Fruit fly (Drosophila melanogaster): ENCODE measurements around the gene Zcchc7.

The Zcchc7 gene

DNA sequence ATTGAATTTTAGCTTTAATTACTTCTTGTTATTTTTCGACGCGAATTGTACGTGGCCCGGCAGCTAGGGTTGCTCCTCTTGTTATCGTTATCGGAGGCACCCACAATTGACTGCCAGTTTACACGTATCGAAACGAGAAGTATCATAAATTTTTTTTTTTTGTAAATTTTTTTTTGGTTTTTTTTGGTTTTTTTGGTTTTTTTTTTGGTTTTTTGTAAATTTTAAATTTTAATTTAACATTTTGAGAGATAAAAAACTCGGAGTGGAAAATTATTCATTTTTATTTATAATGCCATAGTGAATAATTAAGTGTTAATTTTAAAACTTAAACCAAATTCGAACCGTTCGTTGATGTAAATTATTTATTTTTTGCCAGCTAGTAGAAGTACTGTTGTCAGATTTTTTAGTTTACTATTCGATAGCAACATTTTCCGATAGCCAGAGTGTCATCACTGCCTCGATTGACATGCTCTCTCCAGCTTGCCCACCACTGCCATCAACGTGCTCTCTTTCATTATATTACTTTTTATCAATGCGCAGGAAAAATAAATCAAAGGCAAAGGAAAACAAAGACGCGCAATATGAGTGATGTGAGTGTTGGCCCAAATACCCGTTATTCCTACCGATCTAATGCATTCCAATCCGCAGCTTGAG, at the start of gene Zcchc7, which contains the start of gene kud (continued):
- TF ChIP-seq Side (GFP tag; optimal IDR thresholded peaks at IDR 0.05) (peak; percentile 22), CG5953 (GFP tag; IDR thresholded peaks at IDR 0.05) (no peak), odd (GFP tag; optimal IDR thresholded peaks at IDR 0.05) (no peak), CG4730 (GFP tag; IDR thresholded peaks at IDR 0.05) (no peak), CG17328 (GFP tag; IDR thresholded peaks at IDR 0.05) (0 out of 2 replicates have a peak, but pooled peaks have one; percentile 10), HLH3B (GFP tag; IDR thresholded peaks at IDR 0.05) (no peak), luna (GFP tag; optimal IDR thresholded peaks at IDR 0.05) (no peak), CG11093 (GFP tag; IDR thresholded peaks at IDR 0.05) (no peak), bab2 (GFP tag; optimal IDR thresholded peaks at IDR 0.05) (peak; percentile 25), CG9797 (GFP tag; optimal IDR thresholded peaks at IDR 0.05) (peak; percentile 24), CG6689 (GFP tag; IDR thresholded peaks at IDR 0.05) (peak; percentile 50; the same call in 1 of the 2 replicates), crp (GFP tag; optimal IDR thresholded peaks at IDR 0.05) (peak in 1 of 2 experiments; percentile 6), Sry-β (GFP tag; optimal IDR thresholded peaks at IDR 0.05) (peak; percentile 82), D19B (GFP tag; optimal IDR thresholded peaks at IDR 0.05) (peak; percentile 23), bsh (GFP tag; optimal IDR thresholded peaks at IDR 0.05) (peak in 1 of 2 experiments; percentile 43), CG10565 (GFP tag; optimal IDR thresholded peaks at IDR 0.05) (no peak), hkb (optimal IDR thresholded peaks at IDR 0.05) (peak; percentile 34), hkb (GFP tag; IDR thresholded peaks at IDR 0.05) (no peak), p53 (GFP tag; optimal IDR thresholded peaks at IDR 0.05) (no peak), tna (GFP tag; IDR thresholded peaks at IDR 0.05; ENCODE audit: partially characterized antibody) (no peak), chinmo (GFP tag; IDR thresholded peaks at IDR 0.05; ENCODE audit: partially characterized antibody) (no peak), Atf6 (GFP tag; IDR thresholded peaks at IDR 0.05) (0 out of 2 replicates have a peak, but pooled peaks have one; percentile 58), Bdp1 (GFP tag; optimal IDR thresholded peaks at IDR 0.05) (peak; percentile 38), Scr (GFP tag; IDR thresholded peaks at IDR 0.05; ENCODE audit: partially characterized antibody) (no peak), CG15269 (tag; optimal IDR thresholded peaks at IDR 0.05) (no peak), CG10543 (GFP tag; optimal IDR thresholded peaks at IDR 0.05) (peak; percentile 86), grn (GFP tag; optimal IDR thresholded peaks at IDR 0.05) (no peak), Fer2 (tag; optimal IDR thresholded peaks at IDR 0.05) (peak; percentile 64), dm (GFP tag; optimal IDR thresholded peaks at IDR 0.05) (peak; percentile 27), wdn (GFP tag; IDR thresholded peaks at IDR 0.05) (no peak), CG12299 (tag; optimal IDR thresholded peaks at IDR 0.05) (peak; percentile 21), Asciz (GFP tag; optimal IDR thresholded peaks at IDR 0.05) (peak; percentile 41), cwo (GFP tag; optimal IDR thresholded peaks at IDR 0.05) (peak; percentile 37), Hmr (GFP tag; optimal IDR thresholded peaks at IDR 0.05) (no peak), tio (GFP tag; optimal IDR thresholded peaks at IDR 0.05) (no peak), tin (GFP tag; optimal IDR thresholded peaks at IDR 0.05) (peak; percentile 59), CG11456 (GFP tag; IDR thresholded peaks at IDR 0.05) (no peak), CG4707 (GFP tag; optimal IDR thresholded peaks at IDR 0.05) (no peak), CG6254 (GFP tag; optimal IDR thresholded peaks at IDR 0.05) (no peak), CG12155 (GFP tag; optimal IDR thresholded peaks at IDR 0.05) (peak; percentile 73), ato (GFP tag; IDR thresholded peaks at IDR 0.05; ENCODE audit: partially characterized antibody) (0 out of 2 replicates have a peak, but pooled peaks have one; percentile 10), zf30C (GFP tag; optimal IDR thresholded peaks at IDR 0.05) (peak; percentile 17), Stat92E (GFP tag; optimal IDR thresholded peaks at IDR 0.05) (no peak), dpn (GFP tag; optimal IDR thresholded peaks at IDR 0.05) (peak; percentile 44 to 56), Dip2 (GFP tag; IDR thresholded peaks at IDR 0.05) (no peak), CG2129 (GFP tag; IDR thresholded peaks at IDR 0.05; ENCODE audit: partially characterized antibody) (no peak), CG17912 (GFP tag; optimal IDR thresholded peaks at IDR 0.05) (no peak), az2 (GFP tag; optimal IDR thresholded peaks at IDR 0.05) (peak; percentile 60), Chrac-16 (GFP tag; optimal IDR thresholded peaks at IDR 0.05) (peak; percentile 60)

Data from whole organism, embryonic.